ENCODE assay signal across 1 fruit fly cellular context in genomic region chr2L:6964022-6964434, dm6.
TF ChIP-seq lines count a peak whose summit lies in the region.

TSS of gene sip2 (minus strand) at chr2L:6964074.
TSS of gene Coprox (plus strand) at chr2L:6964421.

TF ChIP-seq in whole organism, embryonic, 481 proteins besides CTCF, POLR2A, EP300 and RAD21 (continued from another document and continues in another):
- TF ChIP-seq ci (GFP tag; IDR thresholded peaks at IDR 0.05; lab: Robert Waterston, UW) (0 out of 3 replicates have a peak, but pooled peaks have one; percentile 45), Antp (GFP tag; optimal IDR thresholded peaks at IDR 0.05; lab: Kevin White, UChicago) (no peak), fd3F (GFP tag; optimal IDR thresholded peaks at IDR 0.05; lab: Kevin White, UChicago) (peak; percentile 50), CG17359 (tag; optimal IDR thresholded peaks at IDR 0.05; lab: Kevin White, UChicago) (peak; percentile 68), CG11456 (GFP tag; IDR thresholded peaks at IDR 0.05; lab: Robert Waterston, UW) (0 out of 3 replicates have a peak, but pooled peaks have one; percentile 20), cato (GFP tag; optimal IDR thresholded peaks at IDR 0.05; lab: Kevin White, UChicago; ENCODE audit: borderline replicate concordance) (peak; percentile 2), CG3281 (GFP tag; optimal IDR thresholded peaks at IDR 0.05; lab: Kevin White, UChicago) (peak; percentile 72), Atf-2 (GFP tag; optimal IDR thresholded peaks at IDR 0.05; lab: Kevin White, UChicago) (no peak), HLH3B (GFP tag; IDR thresholded peaks at IDR 0.05; lab: Robert Waterston, UW) (peak; percentile 29; the same call in 1 of the 2 replicates), Hey (tag; optimal IDR thresholded peaks at IDR 0.05; lab: Kevin White, UChicago) (no peak), CG15479 (GFP tag; optimal IDR thresholded peaks at IDR 0.05; lab: Kevin White, UChicago) (peak; percentile 1), chinmo (GFP tag; IDR thresholded peaks at IDR 0.05; lab: Robert Waterston, UW; ENCODE audit: partially characterized antibody) (0 out of 4 replicates have a peak, but pooled peaks have one; percentile 22), CG2116 (GFP tag; optimal IDR thresholded peaks at IDR 0.05; lab: Kevin White, UChicago) (peak; percentile 62), CG13424 (tag; optimal IDR thresholded peaks at IDR 0.05; lab: Kevin White, UChicago) (peak; percentile 84), gfzf (GFP tag; optimal IDR thresholded peaks at IDR 0.05; lab: Kevin White, UChicago) (peak; percentile 49), sisA (GFP tag; IDR thresholded peaks at IDR 0.05; lab: Robert Waterston, UW) (peak; percentile 43; the same call in 1 of the 2 replicates), Dip2 (GFP tag; IDR thresholded peaks at IDR 0.05; lab: Robert Waterston, UW) (no peak), peb (GFP tag; IDR thresholded peaks at IDR 0.05; lab: Robert Waterston, UW) (no peak), Fer1 (GFP tag; optimal IDR thresholded peaks at IDR 0.05; lab: Kevin White, UChicago) (peak; percentile 68), Xrp1 (GFP tag; IDR thresholded peaks at IDR 0.05; lab: Robert Waterston, UW) (peak; percentile 67), nerfin-1 (tag; optimal IDR thresholded peaks at IDR 0.05; lab: Kevin White, UChicago) (peak; percentile 69), CG10267 (tag; optimal IDR thresholded peaks at IDR 0.05; lab: Kevin White, UChicago) (peak; percentile 78), sd (tag; optimal IDR thresholded peaks at IDR 0.05; lab: Kevin White, UChicago) (no peak), Eip74EF (GFP tag; optimal IDR thresholded peaks at IDR 0.05; lab: Kevin White, UChicago) (peak in 1 of 2 experiments; percentile 46), ranshi (GFP tag; IDR thresholded peaks at IDR 0.05; lab: Robert Waterston, UW) (peak; percentile 54; the same call in 1 of the 2 replicates), Hr78 (GFP tag; optimal IDR thresholded peaks at IDR 0.05; lab: Kevin White, UChicago) (peak in 1 of 2 experiments; percentile 70), Rfx (GFP tag; IDR thresholded peaks at IDR 0.05; lab: Robert Waterston, UW) (peak; percentile 62), CG16815 (GFP tag; optimal IDR thresholded peaks at IDR 0.05; lab: Kevin White, UChicago) (peak; percentile 26), Deaf1 (tag; optimal IDR thresholded peaks at IDR 0.05; lab: Kevin White, UChicago) (no peak), CoRest (tag; optimal IDR thresholded peaks at IDR 0.05; lab: Kevin White, UChicago) (peak; percentile 85), CG12659 (GFP tag; optimal IDR thresholded peaks at IDR 0.05; lab: Kevin White, UChicago) (peak; percentile 75), E2f2 (GFP tag; IDR thresholded peaks at IDR 0.05; lab: Robert Waterston, UW) (peak; percentile 84), tup (GFP tag; optimal IDR thresholded peaks at IDR 0.05; lab: Kevin White, UChicago) (no peak), CG8924 (tag; optimal IDR thresholded peaks at IDR 0.05; lab: Kevin White, UChicago) (peak; percentile 86), CG8388 (GFP tag; optimal IDR thresholded peaks at IDR 0.05; lab: Kevin White, UChicago) (peak; percentile 59), Med (GFP tag; lab: Kevin White, UChicago) (peak; percentile 49), CG3995 (GFP tag; optimal IDR thresholded peaks at IDR 0.05; lab: Kevin White, UChicago) (peak; percentile 62), CG10979 (tag; optimal IDR thresholded peaks at IDR 0.05; lab: Kevin White, UChicago) (peak; percentile 62), bab2 (GFP tag; optimal IDR thresholded peaks at IDR 0.05; lab: Kevin White, UChicago) (peak; percentile 1), CG33557 (GFP tag; optimal IDR thresholded peaks at IDR 0.05; lab: Kevin White, UChicago) (peak; percentile 62), CG34422 (GFP tag; IDR thresholded peaks at IDR 0.05; lab: Robert Waterston, UW) (0 out of 3 replicates have a peak, but pooled peaks have one; percentile 21), CG2120 (GFP tag; optimal IDR thresholded peaks at IDR 0.05; lab: Kevin White, UChicago) (peak; percentile 56), kah (GFP tag; optimal IDR thresholded peaks at IDR 0.05; lab: Kevin White, UChicago) (peak; percentile 14), lbe (GFP tag; optimal IDR thresholded peaks at IDR 0.05; lab: Kevin White, UChicago) (peak; percentile 15), Vsx1 (GFP tag; optimal IDR thresholded peaks at IDR 0.05; lab: Kevin White, UChicago) (no peak), CG4617 (GFP tag; optimal IDR thresholded peaks at IDR 0.05; lab: Kevin White, UChicago; ENCODE audit: borderline replicate concordance) (peak; percentile 21), bsh (GFP tag; optimal IDR thresholded peaks at IDR 0.05; lab: Kevin White, UChicago) (peak in 1 of 2 experiments; percentile 67), Dp (GFP tag; optimal IDR thresholded peaks at IDR 0.05; lab: Kevin White, UChicago) (peak; percentile 87), tin (GFP tag; optimal IDR thresholded peaks at IDR 0.05; lab: Kevin White, UChicago) (peak; percentile 37), Lhr (GFP tag; optimal IDR thresholded peaks at IDR 0.05; lab: Kevin White, UChicago) (peak; percentile 33), Chrac-16 (GFP tag; optimal IDR thresholded peaks at IDR 0.05; lab: Kevin White, UChicago) (peak; percentile 50), CG17328 (GFP tag; IDR thresholded peaks at IDR 0.05; lab: Robert Waterston, UW) (0 out of 2 replicates have a peak, but pooled peaks have one; percentile 24), HmgZ (tag; optimal IDR thresholded peaks at IDR 0.05; lab: Kevin White, UChicago) (peak; percentile 60), da (GFP tag; optimal IDR thresholded peaks at IDR 0.05; lab: Kevin White, UChicago) (no peak), CG7839 (tag; optimal IDR thresholded peaks at IDR 0.05; lab: Kevin White, UChicago) (peak; percentile 78), Oli (tag; optimal IDR thresholded peaks at IDR 0.05; lab: Kevin White, UChicago) (peak; percentile 37), dmrt11E (tag; optimal IDR thresholded peaks at IDR 0.05; lab: Kevin White, UChicago) (peak; percentile 77), pho (GFP tag; optimal IDR thresholded peaks at IDR 0.05; lab: Kevin White, UChicago) (no peak), ttk (GFP tag; IDR thresholded peaks at IDR 0.05; lab: Robert Waterston, UW) (0 out of 2 replicates have a peak, but pooled peaks have one; percentile 25), CG15696 (tag; optimal IDR thresholded peaks at IDR 0.05; lab: Kevin White, UChicago) (peak; percentile 76), CG6175 (GFP tag; IDR thresholded peaks at IDR 0.05; lab: Robert Waterston, UW) (no peak), Sry-β (GFP tag; optimal IDR thresholded peaks at IDR 0.05; lab: Kevin White, UChicago) (peak; percentile 29), CG9797 (GFP tag; optimal IDR thresholded peaks at IDR 0.05; lab: Kevin White, UChicago) (peak; percentile 89), Myb (GFP tag; optimal IDR thresholded peaks at IDR 0.05; lab: Kevin White, UChicago) (peak; percentile 70), CG14014 (GFP tag; IDR thresholded peaks at IDR 0.05; lab: Robert Waterston, UW) (peak; percentile 59), CG1602 (GFP tag; optimal IDR thresholded peaks at IDR 0.05; lab: Kevin White, UChicago) (peak; percentile 52), Awh (GFP tag; IDR thresholded peaks at IDR 0.05; lab: Robert Waterston, UW) (peak; percentile 32; the same call in 1 of the 2 replicates), Meics (GFP tag; optimal IDR thresholded peaks at IDR 0.05; lab: Kevin White, UChicago) (peak; percentile 79), CG2199 (GFP tag; IDR thresholded peaks at IDR 0.05; lab: Robert Waterston, UW) (no peak), twi (tag; optimal IDR thresholded peaks at IDR 0.05; lab: Kevin White, UChicago) (peak; percentile 63), CG1233 (GFP tag; optimal IDR thresholded peaks at IDR 0.05; lab: Kevin White, UChicago) (no peak), lilli (GFP tag; optimal IDR thresholded peaks at IDR 0.05; lab: Kevin White, UChicago) (peak; percentile 40), lmd (GFP tag; IDR thresholded peaks at IDR 0.05; lab: Robert Waterston, UW) (peak; percentile 55; the same call in 1 of the 2 replicates), Atf6 (GFP tag; IDR thresholded peaks at IDR 0.05; lab: Robert Waterston, UW) (peak; percentile 52; the same call in 1 of the 2 replicates), CrebB (tag; optimal IDR thresholded peaks at IDR 0.05; lab: Kevin White, UChicago) (peak; percentile 50), CG10431 (GFP tag; optimal IDR thresholded peaks at IDR 0.05; lab: Kevin White, UChicago) (peak; percentile 75), MTF-1 (GFP tag; optimal IDR thresholded peaks at IDR 0.05; lab: Kevin White, UChicago; ENCODE audit: borderline replicate concordance) (no peak), Fer2 (tag; optimal IDR thresholded peaks at IDR 0.05; lab: Kevin White, UChicago) (peak; percentile 53), kay (GFP tag; optimal IDR thresholded peaks at IDR 0.05; lab: Kevin White, UChicago) (peak; percentile 31), CG8478 (optimal IDR thresholded peaks at IDR 0.05; lab: Kevin White, UChicago) (no peak), lab (GFP tag; optimal IDR thresholded peaks at IDR 0.05; lab: Kevin White, UChicago) (no peak), Usf (GFP tag; optimal IDR thresholded peaks at IDR 0.05; lab: Kevin White, UChicago) (peak; percentile 29), CG4820 (GFP tag; optimal IDR thresholded peaks at IDR 0.05; lab: Kevin White, UChicago) (peak; percentile 27), BtbVII (GFP tag; optimal IDR thresholded peaks at IDR 0.05; lab: Kevin White, UChicago) (peak; percentile 23), tgo (GFP tag; IDR thresholded peaks at IDR 0.05; lab: Robert Waterston, UW) (peak; percentile 58; the same call in 2 of the 3 replicates), CG14441 (GFP tag; IDR thresholded peaks at IDR 0.05; lab: Robert Waterston, UW) (0 out of 2 replicates have a peak, but pooled peaks have one; percentile 46), ara (GFP tag; IDR thresholded peaks at IDR 0.05; lab: Robert Waterston, UW) (no peak), nom (GFP tag; optimal IDR thresholded peaks at IDR 0.05; lab: Kevin White, UChicago) (peak; percentile 21), CG17829 (tag; optimal IDR thresholded peaks at IDR 0.05; lab: Kevin White, UChicago) (peak; percentile 88), CG14860 (GFP tag; IDR thresholded peaks at IDR 0.05; lab: Robert Waterston, UW; ENCODE audit: partially characterized antibody) (no peak), CG11723 (GFP tag; optimal IDR thresholded peaks at IDR 0.05; lab: Kevin White, UChicago) (no peak), CG30403 (GFP tag; optimal IDR thresholded peaks at IDR 0.05; lab: Kevin White, UChicago) (peak; percentile 71), tap (tag; optimal IDR thresholded peaks at IDR 0.05; lab: Kevin White, UChicago) (no peak), Nf-YC (tag; optimal IDR thresholded peaks at IDR 0.05; lab: Kevin White, UChicago) (peak; percentile 82), CG10543 (GFP tag; optimal IDR thresholded peaks at IDR 0.05; lab: Kevin White, UChicago) (peak; percentile 68), CG13894 (tag; optimal IDR thresholded peaks at IDR 0.05; lab: Kevin White, UChicago) (peak; percentile 73), CG15514 (GFP tag; optimal IDR thresholded peaks at IDR 0.05; lab: Kevin White, UChicago) (peak; percentile 72), CG2678 (tag; optimal IDR thresholded peaks at IDR 0.05; lab: Kevin White, UChicago) (peak; percentile 86), CG14710 (tag; optimal IDR thresholded peaks at IDR 0.05; lab: Kevin White, UChicago) (peak; percentile 89), CG11695 (GFP tag; IDR thresholded peaks at IDR 0.05; lab: Robert Waterston, UW) (peak; percentile 27; the same call in 1 of the 3 replicates), ewg (GFP tag; optimal IDR thresholded peaks at IDR 0.05; lab: Kevin White, UChicago) (peak; percentile 27), zen (tag; optimal IDR thresholded peaks at IDR 0.05; lab: Kevin White, UChicago) (peak; percentile 64), CG12391 (tag; optimal IDR thresholded peaks at IDR 0.05; lab: Kevin White, UChicago) (peak; percentile 88), CG18619 (GFP tag; optimal IDR thresholded peaks at IDR 0.05; lab: Kevin White, UChicago) (peak; percentile 56), CG8359 (GFP tag; optimal IDR thresholded peaks at IDR 0.05; lab: Kevin White, UChicago; ENCODE audit: borderline replicate concordance) (no peak), CG8290 (GFP tag; optimal IDR thresholded peaks at IDR 0.05; lab: Kevin White, UChicago) (peak; percentile 42), CG8290 (tag; optimal IDR thresholded peaks at IDR 0.05; lab: Kevin White, UChicago) (no peak), CG9437 (GFP tag; optimal IDR thresholded peaks at IDR 0.05; lab: Kevin White, UChicago) (peak; percentile 69), row (GFP tag; IDR thresholded peaks at IDR 0.05; lab: Robert Waterston, UW) (peak; percentile 84), otp (GFP tag; IDR thresholded peaks at IDR 0.05; lab: Robert Waterston, UW) (no peak), Ptx1 (GFP tag; IDR thresholded peaks at IDR 0.05; lab: Robert Waterston, UW) (peak; percentile 53; the same call in 1 of the 2 replicates), caup (GFP tag; optimal IDR thresholded peaks at IDR 0.05; lab: Kevin White, UChicago; ENCODE audit: severe bottlenecking) (peak; percentile 50), esg (GFP tag; conservative IDR thresholded peaks at IDR 0.05; lab: Robert Waterston, UW) (peak; percentile 55), CG7556 (GFP tag; optimal IDR thresholded peaks at IDR 0.05; lab: Kevin White, UChicago) (peak; percentile 71), CG4730 (GFP tag; IDR thresholded peaks at IDR 0.05; lab: Robert Waterston, UW) (peak; percentile 34; the same call in 1 of the 2 replicates), hkb (optimal IDR thresholded peaks at IDR 0.05; lab: Kevin White, UChicago) (no peak), hkb (GFP tag; IDR thresholded peaks at IDR 0.05; lab: Robert Waterston, UW) (peak; percentile 45; the same call in 1 of the 2 replicates), bcd (GFP tag; optimal IDR thresholded peaks at IDR 0.05; lab: Kevin White, UChicago) (peak; percentile 53), CG32532 (GFP tag; IDR thresholded peaks at IDR 0.05; lab: Robert Waterston, UW) (peak; percentile 78), chn (GFP tag; optimal IDR thresholded peaks at IDR 0.05; lab: Kevin White, UChicago) (no peak), CG8281 (tag; optimal IDR thresholded peaks at IDR 0.05; lab: Kevin White, UChicago) (peak; percentile 35), Sry-δ (GFP tag; optimal IDR thresholded peaks at IDR 0.05; lab: Kevin White, UChicago) (no peak), Fer3 (tag; optimal IDR thresholded peaks at IDR 0.05; lab: Kevin White, UChicago) (peak; percentile 72), pita (GFP tag; optimal IDR thresholded peaks at IDR 0.05; lab: Kevin White, UChicago) (no peak), Nf-YB (GFP tag; optimal IDR thresholded peaks at IDR 0.05; lab: Kevin White, UChicago) (peak; percentile 60), TFAM (GFP tag; optimal IDR thresholded peaks at IDR 0.05; lab: Kevin White, UChicago) (no peak), B-H2 (GFP tag; optimal IDR thresholded peaks at IDR 0.05; lab: Kevin White, UChicago) (peak; percentile 55)
